Worm (Caenorhabditis elegans): ENCODE results near the gene fbxb-14.

fbxb-14 gene

ce11 chrII:624443-624842, 41.9 kb upstream of the fbxb-14 start, which contains the start of gene T04B8.5:
TSS of gene T04B8.5 (minus strand) at chrII:624543.
- no peak for TF ChIP-seq elt-1 (tag; optimal IDR thresholded peaks at IDR 0.05)
- no peak for TF ChIP-seq F13H6.1 (tag; optimal IDR thresholded peaks at IDR 0.05)
- TF ChIP-seq aly-2 (tag; optimal IDR thresholded peaks at IDR 0.05) = no peak
- TF ChIP-seq lsy-2 (tag; optimal IDR thresholded peaks at IDR 0.05) = no peak
- TF ChIP-seq dmd-4 (tag; optimal IDR thresholded peaks at IDR 0.05) = no peak
- TF ChIP-seq R02D3.7 (tag; optimal IDR thresholded peaks at IDR 0.05) = no peak
- no peak for TF ChIP-seq sem-4 (tag; optimal IDR thresholded peaks at IDR 0.05)
- no peak for TF ChIP-seq nhr-11 (tag; optimal IDR thresholded peaks at IDR 0.05)
- TF ChIP-seq ceh-82 (tag; optimal IDR thresholded peaks at IDR 0.05) = no peak
- no peak for TF ChIP-seq alr-1 (tag; optimal IDR thresholded peaks at IDR 0.05)
- no peak for TF ChIP-seq unc-39 (tag; optimal IDR thresholded peaks at IDR 0.05)
- TF ChIP-seq mab-5 (tag; optimal IDR thresholded peaks at IDR 0.05) = no peak
- no peak for TF ChIP-seq snpc-4 (tag; optimal IDR thresholded peaks at IDR 0.05)
- no peak for TF ChIP-seq lin-13 (GFP tag; optimal IDR thresholded peaks at IDR 0.05)
- no peak for TF ChIP-seq ztf-1 (GFP tag; conservative IDR thresholded peaks at IDR 0.05)
- no peak for TF ChIP-seq skn-1 (tag; optimal IDR thresholded peaks at IDR 0.05)
- TF ChIP-seq mbf-1 (tag; optimal IDR thresholded peaks at IDR 0.05) = no peak

- no peak for TF ChIP-seq ama-1 (optimal IDR thresholded peaks at IDR 0.05)
- no peak for TF ChIP-seq ZK546.5 (tag; optimal IDR thresholded peaks at IDR 0.05)
- no peak for TF ChIP-seq crh-2 (tag; optimal IDR thresholded peaks at IDR 0.05)
- no peak for TF ChIP-seq blmp-1 (tag; optimal IDR thresholded peaks at IDR 0.05; ENCODE audit: insufficient read depth)
- TF ChIP-seq nhr-129 (tag; optimal IDR thresholded peaks at IDR 0.05) = peak; percentile 35
- TF ChIP-seq mab-5 (tag; optimal IDR thresholded peaks at IDR 0.05) = peak; percentile 4
- TF ChIP-seq lin-13 (GFP tag; optimal IDR thresholded peaks at IDR 0.05) = peak; percentile 33
- no peak for TF ChIP-seq lsy-2 (tag; optimal IDR thresholded peaks at IDR 0.05)
- peak; percentile 59 for TF ChIP-seq unc-55 (GFP tag; optimal IDR thresholded peaks at IDR 0.05)
- TF ChIP-seq R02D3.7 (tag; optimal IDR thresholded peaks at IDR 0.05) = no peak
- TF ChIP-seq nhr-21 (tag; optimal IDR thresholded peaks at IDR 0.05) = no peak
- TF ChIP-seq sma-9 (GFP tag; optimal IDR thresholded peaks at IDR 0.05) = peak; percentile 19
- no peak for TF ChIP-seq sma-9 (tag; optimal IDR thresholded peaks at IDR 0.05)
- peak; percentile 29 for TF ChIP-seq F13H6.1 (tag; optimal IDR thresholded peaks at IDR 0.05)
- no peak for TF ChIP-seq nhr-12 (tag; optimal IDR thresholded peaks at IDR 0.05)
- TF ChIP-seq nhr-25 (tag; optimal IDR thresholded peaks at IDR 0.05) = no peak
- peak; percentile 43 for TF ChIP-seq C34F6.9 (tag; optimal IDR thresholded peaks at IDR 0.05)
- no peak for TF ChIP-seq nhr-6 (tag; optimal IDR thresholded peaks at IDR 0.05)
- TF ChIP-seq elt-1 (tag; optimal IDR thresholded peaks at IDR 0.05) = no peak
- TF ChIP-seq sem-4 (tag; optimal IDR thresholded peaks at IDR 0.05) = no peak
- TF ChIP-seq peb-1 (tag; optimal IDR thresholded peaks at IDR 0.05) = no peak
- no peak for TF ChIP-seq skn-1 (tag; optimal IDR thresholded peaks at IDR 0.05)
- no peak for TF ChIP-seq ceh-16 (tag; optimal IDR thresholded peaks at IDR 0.05)
- TF ChIP-seq ceh-82 (tag; optimal IDR thresholded peaks at IDR 0.05) = no peak
- TF ChIP-seq sma-3 (GFP tag; optimal IDR thresholded peaks at IDR 0.05) = no peak
- TF ChIP-seq egl-27 (tag; optimal IDR thresholded peaks at IDR 0.05) = no peak
- no peak for TF ChIP-seq aly-2 (tag; optimal IDR thresholded peaks at IDR 0.05)
- no peak for TF ChIP-seq zag-1 (tag; optimal IDR thresholded peaks at IDR 0.05)
- TF ChIP-seq fos-1 (tag; optimal IDR thresholded peaks at IDR 0.05) = peak; percentile 61
- TF ChIP-seq nhr-10 (tag; optimal IDR thresholded peaks at IDR 0.05) = no peak
- TF ChIP-seq alr-1 (tag; optimal IDR thresholded peaks at IDR 0.05) = no peak
- TF ChIP-seq unc-39 (tag; optimal IDR thresholded peaks at IDR 0.05) = no peak
- no peak for TF ChIP-seq unc-62 (GFP tag; optimal IDR thresholded peaks at IDR 0.05)
- TF ChIP-seq nhr-237 (tag; optimal IDR thresholded peaks at IDR 0.05) = no peak
These were observed 39.9 kb upstream of the fbxb-14 start for ce11 chrII:622478-622877.

DNA sequence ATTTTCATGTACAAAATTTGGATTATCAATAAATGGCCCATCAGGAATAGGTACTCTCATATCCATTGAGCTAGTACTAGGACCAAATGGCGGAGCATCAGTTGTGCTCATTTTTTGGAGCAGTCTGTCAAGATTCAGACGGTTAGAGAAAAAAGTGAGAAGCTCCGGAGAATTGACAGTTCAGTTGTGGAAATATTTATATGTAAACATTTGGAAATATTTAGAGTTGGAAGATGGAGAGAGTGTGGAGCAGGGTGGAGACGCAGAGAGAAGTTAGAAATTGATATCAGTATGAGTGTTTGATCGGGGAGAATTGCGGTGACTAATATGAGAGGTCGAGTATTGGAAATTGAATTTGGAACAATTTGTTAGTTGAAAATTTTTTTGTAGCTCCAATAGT, 38.6 kb upstream of the fbxb-14 start:
- TF ChIP-seq zag-1 (tag; optimal IDR thresholded peaks at IDR 0.05) = no peak
- no peak for TF ChIP-seq ceh-82 (tag; optimal IDR thresholded peaks at IDR 0.05)
- TF ChIP-seq nhr-23 (tag; optimal IDR thresholded peaks at IDR 0.05) = no peak
- no peak for TF ChIP-seq unc-55 (GFP tag; optimal IDR thresholded peaks at IDR 0.05)
- no peak for TF ChIP-seq peb-1 (tag; optimal IDR thresholded peaks at IDR 0.05)
- TF ChIP-seq ZK546.5 (tag; optimal IDR thresholded peaks at IDR 0.05) = no peak
- no peak for TF ChIP-seq lsy-2 (tag; optimal IDR thresholded peaks at IDR 0.05)
- no peak for TF ChIP-seq Y55F3AM.14 (GFP tag; optimal IDR thresholded peaks at IDR 0.05)
- TF ChIP-seq nhr-129 (tag; optimal IDR thresholded peaks at IDR 0.05) = no peak
- no peak for TF ChIP-seq lin-13 (GFP tag; optimal IDR thresholded peaks at IDR 0.05)
- no peak for TF ChIP-seq C34F6.9 (tag; optimal IDR thresholded peaks at IDR 0.05)
- TF ChIP-seq unc-39 (tag; optimal IDR thresholded peaks at IDR 0.05) = no peak
- TF ChIP-seq ztf-11 (tag; optimal IDR thresholded peaks at IDR 0.05) = no peak
- TF ChIP-seq fos-1 (tag; optimal IDR thresholded peaks at IDR 0.05) = peak; percentile 96
- no peak for TF ChIP-seq sma-9 (GFP tag; optimal IDR thresholded peaks at IDR 0.05)
- no peak for TF ChIP-seq sma-9 (tag; optimal IDR thresholded peaks at IDR 0.05)
- TF ChIP-seq gmeb-1 (tag; optimal IDR thresholded peaks at IDR 0.05) = peak; percentile 41
- TF ChIP-seq alr-1 (tag; optimal IDR thresholded peaks at IDR 0.05) = no peak
- peak; percentile 14 for TF ChIP-seq crh-2 (tag; optimal IDR thresholded peaks at IDR 0.05)
- TF ChIP-seq mdl-1 (tag; optimal IDR thresholded peaks at IDR 0.05) = no peak
- no peak for TF ChIP-seq sem-4 (tag; optimal IDR thresholded peaks at IDR 0.05)
- TF ChIP-seq mbf-1 (tag; optimal IDR thresholded peaks at IDR 0.05) = no peak
- TF ChIP-seq nhr-10 (tag; optimal IDR thresholded peaks at IDR 0.05) = no peak
- TF ChIP-seq ceh-16 (tag; optimal IDR thresholded peaks at IDR 0.05) = no peak

All from whole organism, L2 larva.